Worm (Caenorhabditis elegans) whole organism, early embryonic: Measurements from ENCODE around the gene fbxa-51.

Experiments
- B0310.2 ChIP-seq: sonication (generic microtip); optimal IDR thresholded peaks from 2 replicates; lab custom pipeline; 2016; ENCODE audit warnings: mild to moderate bottlenecking, missing genetic modification characterization, missing compliant biosample characterization
- F13C5.2 ChIP-seq: sonication (generic microtip); optimal IDR thresholded peaks from 2 replicates; lab custom pipeline; 2017; ENCODE audit warnings: mild to moderate bottlenecking, missing genetic modification characterization, inconsistent platforms, missing compliant biosample characterization
- aly-1 ChIP-seq: sonication (generic microtip); optimal IDR thresholded peaks from 2 replicates; lab custom pipeline; 2016; ENCODE audit warnings: missing genetic modification characterization, missing compliant biosample characterization
- ama-1 ChIP-seq: fragments of 150-350 bp; optimal IDR thresholded peaks from 2 replicates; lab custom pipeline; 2014
- ceh-13 ChIP-seq: fragments of 200-800 bp; sonication (Bioruptor generic); optimal IDR thresholded peaks from 2 replicates; lab custom pipeline; 2018; ENCODE audit warnings: mild to moderate bottlenecking, missing genetic modification characterization, missing compliant biosample characterization
- ceh-36 ChIP-seq: sonication (generic microtip); optimal IDR thresholded peaks from 2 replicates; lab custom pipeline; 2016; ENCODE audit warnings: missing genetic modification characterization, inconsistent platforms, missing compliant biosample characterization
- ets-7 ChIP-seq: sonication (generic microtip); optimal IDR thresholded peaks from 2 replicates; lab custom pipeline; 2016; ENCODE audit warnings: missing genotype, missing genetic modification characterization, missing compliant biosample characterization
- flt-1 ChIP-seq: fragments of 200-800 bp; sonication (Bioruptor generic); IDR thresholded peaks from 2 replicates; pipeline ENCODE4 v1.3.6; 2022; ENCODE audit warnings: missing genetic modification characterization, missing compliant biosample characterization
- hmbx-1 ChIP-seq: sonication (generic microtip); optimal IDR thresholded peaks from 2 replicates; lab custom pipeline; 2016; ENCODE audit warnings: mild to moderate bottlenecking, missing genetic modification characterization, missing compliant biosample characterization
- hmg-4 ChIP-seq: fragments of 200-800 bp; sonication (Bioruptor generic); optimal IDR thresholded peaks from 2 replicates; lab custom pipeline; 2018; ENCODE audit warnings: mild to moderate bottlenecking, missing genetic modification characterization, missing compliant biosample characterization
- hnd-1 ChIP-seq: sonication (generic microtip); optimal IDR thresholded peaks from 2 replicates; lab custom pipeline; 2016; ENCODE audit warnings: missing genetic modification characterization, missing compliant biosample characterization
- pes-1 ChIP-seq: fragments of 200-800 bp; sonication (Bioruptor generic); IDR thresholded peaks from 2 replicates; pipeline ENCODE4 v1.3.6; 2022; ENCODE audit warnings: missing genetic modification reagents, missing genetic modification characterization, missing compliant biosample characterization
- scrt-1 ChIP-seq: fragments of 200-800 bp; sonication (Bioruptor generic); IDR thresholded peaks from 2 replicates; pipeline ENCODE4 v1.3.6; 2022; ENCODE audit warnings: missing genetic modification characterization, missing compliant biosample characterization
- sea-1 ChIP-seq: fragments of 200-800 bp; sonication (Bioruptor generic); conservative IDR thresholded peaks from 2 replicates; pipeline ENCODE4 v1.3.6; 2022; ENCODE audit warnings: missing genetic modification characterization, missing compliant biosample characterization
- tbx-11 ChIP-seq: fragments of 200-800 bp; sonication (Bioruptor generic); IDR thresholded peaks from 2 replicates; pipeline ENCODE4 v1.3.6; 2022; ENCODE audit warnings: missing genetic modification characterization, missing compliant biosample characterization
- tbx-37 ChIP-seq: fragments of 200-800 bp; sonication (Bioruptor generic); conservative IDR thresholded peaks from 2 replicates; pipeline ENCODE4 v1.3.6; 2022; ENCODE audit warnings: missing genetic modification reagents, missing genetic modification characterization, missing compliant biosample characterization
- tra-4 ChIP-seq: sonication (generic microtip); optimal IDR thresholded peaks from 2 replicates; lab custom pipeline; 2017; ENCODE audit warnings: missing genetic modification characterization, missing compliant biosample characterization

Gene fbxa-51

ce11 chrIII:996564-996963 lies 34.5 kb downstream of the fbxa-51 start:
- no peak for TF ChIP-seq F13C5.2 (tag; lab: Kevin White, UChicago)
- TF ChIP-seq hmbx-1 = no peak
- no peak for TF ChIP-seq tra-4 (tag; lab: Kevin White, UChicago)
- no peak for TF ChIP-seq B0310.2 (tag; lab: Kevin White, UChicago)
- TF ChIP-seq ceh-36 (tag; lab: Kevin White, UChicago) = no peak
- no peak for TF ChIP-seq aly-1
- no peak for TF ChIP-seq tbx-11 (GFP tag; lab: Robert Waterston, UW)
- no peak for TF ChIP-seq ama-1
- no peak for TF ChIP-seq sea-1
- no peak for TF ChIP-seq flt-1 (GFP tag; lab: Robert Waterston, UW)
- TF ChIP-seq hmg-4 (GFP tag; lab: Kevin White, UChicago) = no peak
- TF ChIP-seq hnd-1 (tag; lab: Kevin White, UChicago) = no peak
- TF ChIP-seq ets-7 = no peak
- no peak for TF ChIP-seq scrt-1 (GFP tag; lab: Robert Waterston, UW)
- TF ChIP-seq tbx-37 = no peak
- no peak for TF ChIP-seq pes-1 (GFP tag; lab: Robert Waterston, UW)
- TF ChIP-seq ceh-13 (GFP tag; lab: Kevin White, UChicago) = no peak

DNA sequence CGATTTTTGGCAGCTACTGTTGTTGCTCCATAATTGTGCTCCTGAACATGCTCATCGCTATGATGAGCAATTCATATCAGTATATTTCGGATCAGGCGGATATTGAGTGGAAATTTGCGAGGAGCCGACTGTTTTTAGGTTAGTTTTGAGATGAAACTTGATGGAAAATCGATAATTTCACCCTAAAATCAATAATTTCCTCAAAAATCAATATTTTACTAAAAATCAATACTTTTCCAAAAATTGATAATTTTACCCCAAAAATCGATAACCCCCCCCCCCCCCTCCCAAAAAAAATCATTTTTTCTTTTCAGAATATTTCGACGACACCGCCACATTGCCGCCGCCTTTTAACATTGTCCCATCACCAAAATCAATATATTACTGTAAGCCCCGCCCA lies 36.8 kb downstream of the fbxa-51 start:
- TF ChIP-seq sea-1 (no peak), scrt-1 (GFP tag; lab: Robert Waterston, UW) (no peak), ama-1 (no peak), B0310.2 (tag; lab: Kevin White, UChicago) (no peak)

- no peak for TF ChIP-seq tbx-11 (GFP tag; lab: Robert Waterston, UW)
- TF ChIP-seq hnd-1 (tag; lab: Kevin White, UChicago) = no peak
- no peak for TF ChIP-seq B0310.2 (tag; lab: Kevin White, UChicago)
- TF ChIP-seq tra-4 (tag; lab: Kevin White, UChicago) = no peak
- no peak for TF ChIP-seq aly-1
- TF ChIP-seq pes-1 (GFP tag; lab: Robert Waterston, UW) = no peak
- no peak for TF ChIP-seq F13C5.2 (tag; lab: Kevin White, UChicago)
- no peak for TF ChIP-seq scrt-1 (GFP tag; lab: Robert Waterston, UW)
- no peak for TF ChIP-seq hmg-4 (GFP tag; lab: Kevin White, UChicago)
- no peak for TF ChIP-seq ceh-13 (GFP tag; lab: Kevin White, UChicago)
- TF ChIP-seq hmbx-1 = no peak
Observed at ce11 chrIII:1001297-1001696, 39.2 kb downstream of the fbxa-51 start, which contains the start of gene R06B10.7. Gene R06B10.7, minus strand, starts transcription at chrIII:1001397.

ce11 chrIII:1002510-1002909 lies 40.4 kb downstream of the fbxa-51 start, which contains the start of gene clec-150:
Gene clec-150, plus strand, starts transcription at chrIII:1002707.
- no peak for TF ChIP-seq sea-1
- no peak for TF ChIP-seq ets-7
- no peak for TF ChIP-seq ceh-36 (tag; lab: Kevin White, UChicago)

DNA sequence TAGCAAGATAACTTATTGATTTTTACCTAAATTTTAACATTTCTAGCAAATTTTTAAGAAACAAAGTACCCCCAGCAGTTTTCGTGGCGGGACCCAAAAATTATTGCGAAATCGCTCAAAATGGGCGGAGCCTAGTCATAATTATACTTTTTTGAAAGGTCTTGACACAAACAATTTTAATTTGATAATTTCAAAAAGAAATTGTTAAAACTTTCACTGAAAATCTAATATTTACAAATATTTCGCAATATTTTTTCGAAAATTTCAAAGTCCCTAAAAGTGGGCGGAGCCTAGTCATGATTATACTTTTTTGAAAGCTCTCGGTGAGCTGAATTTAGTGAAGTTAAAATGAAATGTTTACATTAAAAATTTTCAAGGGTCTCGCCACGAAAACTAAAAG lies 42.4 kb downstream of the fbxa-51 start:
- TF ChIP-seq ceh-13 (GFP tag; lab: Kevin White, UChicago) (no peak), tbx-37 (no peak), hmg-4 (GFP tag; lab: Kevin White, UChicago) (no peak), scrt-1 (GFP tag; lab: Robert Waterston, UW) (no peak), pes-1 (GFP tag; lab: Robert Waterston, UW) (no peak), flt-1 (GFP tag; lab: Robert Waterston, UW) (no peak)

- no peak for TF ChIP-seq B0310.2 (tag; lab: Kevin White, UChicago)
- TF ChIP-seq ets-7 = no peak
- TF ChIP-seq tra-4 (tag; lab: Kevin White, UChicago) = no peak
- no peak for TF ChIP-seq ceh-36 (tag; lab: Kevin White, UChicago)
- no peak for TF ChIP-seq hmg-4 (GFP tag; lab: Kevin White, UChicago)
- TF ChIP-seq scrt-1 (GFP tag; lab: Robert Waterston, UW) = no peak
- TF ChIP-seq tbx-37 = no peak
- no peak for TF ChIP-seq hnd-1 (tag; lab: Kevin White, UChicago)
- TF ChIP-seq hmbx-1 = no peak
- no peak for TF ChIP-seq pes-1 (GFP tag; lab: Robert Waterston, UW)
- no peak for TF ChIP-seq ceh-13 (GFP tag; lab: Kevin White, UChicago)
- TF ChIP-seq ama-1 = no peak
- TF ChIP-seq tbx-11 (GFP tag; lab: Robert Waterston, UW) = no peak
- TF ChIP-seq F13C5.2 (tag; lab: Kevin White, UChicago) = no peak
- no peak for TF ChIP-seq flt-1 (GFP tag; lab: Robert Waterston, UW)
- TF ChIP-seq aly-1 = no peak
- TF ChIP-seq sea-1 = no peak
Observed at ce11 chrIII:1007143-1007905, 45.3 kb downstream of the fbxa-51 start.

DNA sequence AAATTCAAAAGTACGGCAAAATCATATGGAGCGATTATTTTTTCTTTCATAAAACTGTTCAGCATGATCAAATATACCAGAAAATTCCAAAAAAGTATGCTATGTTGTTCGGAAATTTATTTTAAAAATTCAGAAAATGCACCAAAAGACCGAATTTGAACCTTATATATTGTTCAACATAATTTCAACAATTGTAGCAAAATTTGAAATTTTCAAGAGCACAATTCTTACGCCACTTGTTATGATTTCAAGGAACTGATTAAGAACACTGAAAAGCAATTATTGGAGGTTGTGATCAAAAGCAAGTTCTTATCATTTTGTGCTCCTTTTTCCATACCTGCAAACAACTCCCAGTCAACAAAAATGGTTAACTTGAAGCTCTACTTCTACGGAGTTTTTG lies 46.0 kb downstream of the fbxa-51 start, which contains the start of gene clc-27:
TSS of gene clc-27 (plus strand) at position 301 of the 400 bp plus-strand sequence.
- TF ChIP-seq F13C5.2 (tag; lab: Kevin White, UChicago) = no peak
- TF ChIP-seq ets-7 = no peak

DNA sequence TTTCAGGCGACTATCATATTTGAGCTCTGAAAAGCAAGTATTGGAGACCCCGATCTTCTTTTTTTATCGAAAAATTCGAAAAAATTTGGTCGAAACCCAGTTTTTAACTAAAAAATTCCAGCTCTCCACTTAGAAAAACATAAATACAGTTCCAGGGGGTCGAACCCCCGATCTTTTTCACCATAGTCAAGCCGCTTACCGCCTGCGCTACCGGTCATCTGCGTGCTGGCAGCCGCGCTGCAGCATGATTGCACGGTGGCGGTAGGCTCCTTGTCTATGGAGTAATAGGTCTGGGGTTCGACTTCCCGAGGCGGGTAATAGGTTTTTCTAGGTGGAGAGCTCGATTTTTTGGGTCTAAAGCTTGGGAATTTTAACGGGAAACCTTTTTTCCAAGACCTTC lies 47.7 kb downstream of the fbxa-51 start, which contains the start of gene clc-24:
TSS of gene clc-24 (plus strand) at position 263 of the 400 bp plus-strand sequence.
- TF ChIP-seq ama-1 = no peak
- TF ChIP-seq scrt-1 (GFP tag; lab: Robert Waterston, UW) = no peak
- TF ChIP-seq hnd-1 (tag; lab: Kevin White, UChicago) = no peak
- no peak for TF ChIP-seq flt-1 (GFP tag; lab: Robert Waterston, UW)
- no peak for TF ChIP-seq hmbx-1
- TF ChIP-seq F13C5.2 (tag; lab: Kevin White, UChicago) = no peak
- no peak for TF ChIP-seq hmg-4 (GFP tag; lab: Kevin White, UChicago)
- TF ChIP-seq tbx-37 = no peak
- no peak for TF ChIP-seq tra-4 (tag; lab: Kevin White, UChicago)
